Worm (Caenorhabditis elegans): ENCODE measurements around the gene Y39G8B.2.

- no peak for TF ChIP-seq C08G9.2 (tag; optimal IDR thresholded peaks at IDR 0.05)
- TF ChIP-seq tbx-2 (tag; optimal IDR thresholded peaks at IDR 0.05), result no peak
- no peak for TF ChIP-seq sox-2 (GFP tag; IDR thresholded peaks at IDR 0.05)
- no peak for TF ChIP-seq ztf-16 (tag; optimal IDR thresholded peaks at IDR 0.05)
- no peak for TF ChIP-seq unc-42 (tag; optimal IDR thresholded peaks at IDR 0.05)
- no peak for TF ChIP-seq ceh-18 (tag; optimal IDR thresholded peaks at IDR 0.05)
- no peak for TF ChIP-seq sox-4 (tag; optimal IDR thresholded peaks at IDR 0.05)
- no peak for TF ChIP-seq elt-4 (tag; optimal IDR thresholded peaks at IDR 0.05)
Observed at ce11 chrII:13949290-13949689, 26.7 kb downstream of the Y39G8B.2 start, which contains the start of gene sre-44.
